Worm (Caenorhabditis elegans) whole organism, late embryonic: ENCODE results near the gene Y50E8A.5.

ENCODE experiments used
- Y22D7AL.16 ChIP-seq: sonication (generic microtip); optimal IDR thresholded peaks from 2 replicates; lab custom pipeline; 2016; ENCODE audit warnings: missing genetic modification characterization, missing compliant biosample characterization
- ama-1 ChIP-seq: fragments of 150-350 bp; optimal IDR thresholded peaks from 2 replicates; lab custom pipeline; 2014
- ceh-18 ChIP-seq: sonication (generic microtip); optimal IDR thresholded peaks from 2 replicates; lab custom pipeline; 2016; ENCODE audit warnings: missing genetic modification characterization, missing compliant biosample characterization
- ceh-19 ChIP-seq: fragments of 200-800 bp; sonication (Bioruptor generic); optimal IDR thresholded peaks from 2 replicates; lab custom pipeline; 2018; ENCODE audit warnings: mild to moderate bottlenecking, missing genetic modification characterization, missing compliant biosample characterization
- ceh-2 ChIP-seq: sonication (generic microtip); optimal IDR thresholded peaks from 2 replicates; lab custom pipeline; 2016; ENCODE audit warnings: missing genotype, missing genetic modification characterization, missing compliant biosample characterization
- elt-2 ChIP-seq: sonication (generic microtip); optimal IDR thresholded peaks from 2 replicates; lab custom pipeline; 2016; ENCODE audit warnings: missing genetic modification reagents, missing genetic modification characterization, missing compliant biosample characterization
- pha-4 ChIP-seq: fragments of 150-350 bp; optimal IDR thresholded peaks from 2 replicates; lab custom pipeline; 2018; ENCODE audit warnings: missing biosample characterization, missing genetic modification reagents, missing genetic modification characterization
- rnt-1 ChIP-seq: sonication (generic microtip); optimal IDR thresholded peaks from 2 replicates; lab custom pipeline; 2016; ENCODE audit warnings: missing genetic modification characterization, missing compliant biosample characterization
- unc-86 ChIP-seq: sonication (generic microtip); optimal IDR thresholded peaks from 2 replicates; lab custom pipeline; 2016; ENCODE audit warnings: missing genetic modification characterization, missing compliant biosample characterization
- zip-5 ChIP-seq: sonication (generic microtip); optimal IDR thresholded peaks from 2 replicates; lab custom pipeline; 2016; ENCODE audit warnings: missing genetic modification characterization, missing compliant biosample characterization

- peak; percentile 85 for TF ChIP-seq elt-2 (tag; lab: Kevin White, UChicago)
- no peak for TF ChIP-seq ama-1 (lab: Kevin White, UChicago)
- TF ChIP-seq unc-86 (tag; lab: Kevin White, UChicago), result peak; percentile 82
- peak; percentile 72 for TF ChIP-seq zip-5 (tag; lab: Kevin White, UChicago)
- no peak for TF ChIP-seq ceh-19
- TF ChIP-seq pha-4 (tag; lab: Kevin White, UChicago), result no peak
- peak; percentile 93 for TF ChIP-seq ceh-18 (tag; lab: Kevin White, UChicago)
- peak; percentile 96 for TF ChIP-seq ceh-2 (tag; lab: Kevin White, UChicago)
- no peak for TF ChIP-seq Y22D7AL.16
- TF ChIP-seq rnt-1 (tag; lab: Kevin White, UChicago), result peak; percentile 93
Measured at ce11 chrV:14685435-14686058, 51.2 kb downstream of the Y50E8A.5 start, which contains the start of gene C47E8.4.
